Fruit fly (Drosophila melanogaster) whole organism, embryonic: ENCODE data around the gene Cul6.

ENCODE experiments used
- Blimp-1 ChIP-seq: fragments of 200-800 bp; sonication (Bioruptor generic); optimal IDR thresholded peaks from 3 replicates; lab custom pipeline; 2018; ENCODE audit warnings: missing biosample characterization, missing genetic modification characterization, mild to moderate bottlenecking, moderate library complexity, missing genetic modification reagents
- CG10147 ChIP-seq: fragments of 200-800 bp; sonication (Bioruptor generic); optimal IDR thresholded peaks from 2 replicates; lab custom pipeline; 2019; ENCODE audit warnings: missing biosample characterization, mild to moderate bottlenecking, missing genetic modification characterization, moderate library complexity
- CG10321 ChIP-seq: fragments of 200-800 bp; sonication (Bioruptor generic); IDR thresholded peaks from 2 replicates; pipeline ENCODE4 v1.3.6; 2022; ENCODE audit warnings: missing biosample characterization, missing genetic modification characterization
- CG11093 ChIP-seq: fragments of 200-800 bp; sonication (Bioruptor generic); IDR thresholded peaks from 3 replicates; pipeline ENCODE4 v1.3.6; 2022; ENCODE audit warnings: missing biosample characterization, missing genetic modification characterization
- CG11456 ChIP-seq: fragments of 200-800 bp; sonication (Bioruptor generic); IDR thresholded peaks from 3 replicates; pipeline ENCODE4 v1.3.6; 2022; ENCODE audit warnings: missing biosample characterization, missing genetic modification characterization
- CG12769 ChIP-seq: fragments of 200-800 bp; sonication (Bioruptor generic); optimal IDR thresholded peaks from 2 replicates; lab custom pipeline; 2019; ENCODE audit warnings: missing biosample characterization, mild to moderate bottlenecking, missing genetic modification characterization, moderate library complexity
- CG13296 ChIP-seq: fragments of 200-800 bp; sonication (Bioruptor generic); optimal IDR thresholded peaks from 3 replicates; lab custom pipeline; 2018; ENCODE audit warnings: missing biosample characterization, mild to moderate bottlenecking, missing genetic modification characterization
- CG13424 ChIP-seq: fragments of 200-800 bp; sonication (Bioruptor generic); optimal IDR thresholded peaks from 2 replicates; lab custom pipeline; 2019; ENCODE audit warnings: missing biosample characterization, mild to moderate bottlenecking, missing genetic modification characterization, moderate library complexity
- CG13775 ChIP-seq: fragments of 200-800 bp; sonication (Bioruptor generic); optimal IDR thresholded peaks from 3 replicates; lab custom pipeline; 2017; ENCODE audit warnings: missing biosample characterization, mild to moderate bottlenecking, missing genetic modification characterization
- CG14667 ChIP-seq: fragments of 200-800 bp; sonication (Bioruptor generic); IDR thresholded peaks from 2 replicates; pipeline ENCODE4 v1.3.6; 2022; ENCODE audit warnings: missing biosample characterization, missing genetic modification characterization
- CG14860 ChIP-seq: fragments of 200-800 bp; sonication (Bioruptor generic); IDR thresholded peaks from 3 replicates; pipeline ENCODE4 v1.3.6; 2022; ENCODE audit warnings: missing biosample characterization, missing genetic modification characterization; ENCODE audit not compliant: partially characterized antibody
- CG17361 ChIP-seq: fragments of 200-800 bp; sonication (Bioruptor generic); IDR thresholded peaks from 3 replicates; pipeline ENCODE4 v1.3.6; 2022; ENCODE audit warnings: missing biosample characterization, missing genetic modification characterization
- CG18476 ChIP-seq: fragments of 200-800 bp; sonication (Bioruptor generic); optimal IDR thresholded peaks from 2 replicates; lab custom pipeline; 2016; ENCODE audit warnings: missing biosample characterization, mild to moderate bottlenecking, missing genetic modification characterization
- CG2116 ChIP-seq: fragments of 200-800 bp; sonication (Bioruptor generic); optimal IDR thresholded peaks from 3 replicates; lab custom pipeline; 2018; ENCODE audit warnings: missing biosample characterization, mild to moderate bottlenecking, missing genetic modification characterization
- CG31224 ChIP-seq: fragments of 200-800 bp; sonication (Bioruptor generic); IDR thresholded peaks from 2 replicates; pipeline ENCODE4 v1.3.6; 2022; ENCODE audit warnings: missing biosample characterization, missing genetic modification characterization
- CG31365 ChIP-seq: fragments of 200-800 bp; sonication (Bioruptor generic); optimal IDR thresholded peaks from 2 replicates; lab custom pipeline; 2018; ENCODE audit warnings: missing biosample characterization, mild to moderate bottlenecking, missing genetic modification characterization
- CG32772 ChIP-seq: fragments of 200-800 bp; sonication (Bioruptor generic); IDR thresholded peaks from 2 replicates; pipeline ENCODE4 v1.3.6; 2022; ENCODE audit warnings: missing biosample characterization, missing genetic modification characterization
- CG4360 ChIP-seq: fragments of 200-800 bp; sonication (Bioruptor generic); IDR thresholded peaks from 2 replicates; pipeline ENCODE4 v1.3.6; 2022; ENCODE audit warnings: missing biosample characterization, missing genetic modification characterization
- CG6175 ChIP-seq: fragments of 200-800 bp; sonication (Bioruptor generic); IDR thresholded peaks from 3 replicates; pipeline ENCODE4 v1.3.6; 2022; ENCODE audit warnings: missing biosample characterization, missing genetic modification characterization
- CG6689 ChIP-seq: fragments of 200-800 bp; sonication (Bioruptor generic); IDR thresholded peaks from 2 replicates; pipeline ENCODE4 v1.3.6; 2022; ENCODE audit warnings: missing biosample characterization, missing genetic modification characterization
- CG6813 ChIP-seq: fragments of 200-800 bp; sonication (Bioruptor generic); optimal IDR thresholded peaks from 2 replicates; lab custom pipeline; 2017; ENCODE audit warnings: missing biosample characterization, missing genetic modification characterization, mild to moderate bottlenecking, moderate library complexity, missing genetic modification reagents
- CG7372 ChIP-seq: fragments of 200-800 bp; sonication (Bioruptor generic); IDR thresholded peaks from 2 replicates; pipeline ENCODE4 v1.3.6; 2022; ENCODE audit warnings: missing biosample characterization, missing genetic modification characterization
- CG9437 ChIP-seq: fragments of 200-800 bp; sonication (Bioruptor generic); optimal IDR thresholded peaks from 2 replicates; lab custom pipeline; 2018; ENCODE audit warnings: missing biosample characterization, mild to moderate bottlenecking, missing genetic modification characterization
- CG9817 ChIP-seq: fragments of 200-800 bp; sonication (Bioruptor generic); optimal IDR thresholded peaks from 2 replicates; lab custom pipeline; 2018; ENCODE audit warnings: missing biosample characterization, mild to moderate bottlenecking, missing genetic modification characterization, moderate library complexity
- Dip3 ChIP-seq: fragments of 200-800 bp; sonication (Bioruptor generic); optimal IDR thresholded peaks from 3 replicates; lab custom pipeline; 2016; ENCODE audit warnings: missing biosample characterization, missing genetic modification characterization
- Dref ChIP-seq: fragments of 200-800 bp; sonication (Bioruptor generic); IDR thresholded peaks from 2 replicates; pipeline ENCODE4 v1.3.6; 2022; ENCODE audit warnings: missing biosample characterization, missing genetic modification characterization
- E2f2 ChIP-seq: fragments of 200-800 bp; sonication (Bioruptor generic); IDR thresholded peaks from 2 replicates; pipeline ENCODE4 v1.3.6; 2022; ENCODE audit warnings: missing biosample characterization, missing genetic modification characterization
- Hr51 ChIP-seq, 2 experiments: fragments of 200-800 bp; sonication (Bioruptor generic); optimal IDR thresholded peaks; 2 replicates in 1 of 2; 3 replicates in 1 of 2; lab custom pipeline; 2016 to 2018; ENCODE audit warnings: missing biosample characterization in 2 of 2, missing genetic modification characterization in 2 of 2, mild to moderate bottlenecking in 1 of 2, moderate library complexity in 1 of 2
- Jarid2 ChIP-seq: fragments of 200-800 bp; sonication (Bioruptor generic); optimal IDR thresholded peaks from 3 replicates; lab custom pipeline; 2017; ENCODE audit warnings: mild to moderate bottlenecking, missing biosample characterization, missing genetic modification reagents, missing genetic modification characterization
- Meics ChIP-seq: fragments of 200-800 bp; sonication (Bioruptor generic); optimal IDR thresholded peaks from 2 replicates; lab custom pipeline; 2017; ENCODE audit warnings: missing biosample characterization, mild to moderate bottlenecking, missing genetic modification characterization
- Nf-YA ChIP-seq: fragments of 200-800 bp; sonication (Bioruptor generic); IDR thresholded peaks from 2 replicates; pipeline ENCODE4 v1.3.6; 2022; ENCODE audit warnings: missing biosample characterization, missing genetic modification characterization
- Nf-YC ChIP-seq: fragments of 200-800 bp; optimal IDR thresholded peaks from 3 replicates; lab custom pipeline; 2019; ENCODE audit warnings: missing biosample characterization, mild to moderate bottlenecking, missing genetic modification characterization, moderate library complexity
- Ssrp ChIP-seq: fragments of 200-800 bp; sonication (Bioruptor generic); optimal IDR thresholded peaks from 2 replicates; lab custom pipeline; 2018; ENCODE audit warnings: missing biosample characterization, mild to moderate bottlenecking, missing genetic modification characterization, moderate library complexity
- Tbp ChIP-seq: fragments of >200 bp; optimal IDR thresholded peaks from 2 replicates; lab custom pipeline; 2018; ENCODE audit warnings: missing biosample characterization, missing genetic modification characterization
- Xrp1 ChIP-seq: fragments of 200-800 bp; sonication (Bioruptor generic); IDR thresholded peaks from 2 replicates; pipeline ENCODE4 v1.3.6; 2022; ENCODE audit warnings: missing biosample characterization, missing genetic modification characterization
- ap ChIP-seq: fragments of 200-800 bp; sonication (Bioruptor generic); IDR thresholded peaks from 2 replicates; pipeline ENCODE4 v1.3.6; 2022; ENCODE audit warnings: missing biosample characterization, missing genetic modification characterization
- bigmax ChIP-seq: fragments of 200-800 bp; sonication (Bioruptor generic); optimal IDR thresholded peaks from 2 replicates; lab custom pipeline; 2018; ENCODE audit warnings: missing biosample characterization, mild to moderate bottlenecking, missing genetic modification characterization
- caup ChIP-seq: fragments of 200-800 bp; sonication (Bioruptor generic); optimal IDR thresholded peaks from 3 replicates; lab custom pipeline; 2017; ENCODE audit warnings: missing biosample characterization, mild to moderate bottlenecking, missing genetic modification characterization, moderate library complexity; ENCODE audit not compliant: severe bottlenecking
- fd96Cb ChIP-seq: fragments of 200-800 bp; sonication (Bioruptor generic); optimal IDR thresholded peaks from 2 replicates; lab custom pipeline; 2018; ENCODE audit warnings: missing biosample characterization, mild to moderate bottlenecking, missing genetic modification characterization, moderate library complexity
- hb ChIP-seq: fragments of 200-800 bp; sonication (Bioruptor generic); IDR thresholded peaks from 3 replicates; pipeline ENCODE4 v1.3.6; 2022; ENCODE audit warnings: missing biosample characterization, missing genetic modification characterization; ENCODE audit not compliant: partially characterized antibody
- jigr1 ChIP-seq: fragments of 200-800 bp; sonication (Bioruptor generic); IDR thresholded peaks from 3 replicates; pipeline ENCODE4 v1.3.6; 2022; ENCODE audit warnings: missing biosample characterization, missing genetic modification characterization
- org-1 ChIP-seq: fragments of 200-800 bp; sonication (Bioruptor generic); optimal IDR thresholded peaks from 2 replicates; lab custom pipeline; 2017; ENCODE audit warnings: missing biosample characterization, missing genetic modification characterization
- repo ChIP-seq: fragments of 200-800 bp; sonication (Bioruptor generic); optimal IDR thresholded peaks from 2 replicates; lab custom pipeline; 2016; ENCODE audit warnings: missing biosample characterization, missing genetic modification characterization
- ssp ChIP-seq: fragments of 200-800 bp; sonication (Bioruptor generic); IDR thresholded peaks from 2 replicates; pipeline ENCODE4 v1.3.6; 2022; ENCODE audit warnings: missing biosample characterization, missing genetic modification characterization
- tin ChIP-seq: fragments of 200-800 bp; sonication (Bioruptor generic); optimal IDR thresholded peaks from 3 replicates; lab custom pipeline; 2016; ENCODE audit warnings: missing biosample characterization, missing genetic modification characterization
- tio ChIP-seq: fragments of 200-800 bp; sonication (Bioruptor generic); optimal IDR thresholded peaks from 2 replicates; lab custom pipeline; 2017; ENCODE audit warnings: missing biosample characterization, missing genetic modification characterization, inconsistent platforms
- ttk ChIP-seq: fragments of 200-800 bp; sonication (Bioruptor generic); IDR thresholded peaks from 2 replicates; pipeline ENCODE4 v2.1.2; 2022; ENCODE audit warnings: missing biosample characterization, missing genetic modification characterization
- tx ChIP-seq: fragments of 200-800 bp; sonication (Bioruptor generic); optimal IDR thresholded peaks from 2 replicates; lab custom pipeline; 2016; ENCODE audit warnings: missing biosample characterization, missing genetic modification characterization
- wor ChIP-seq: fragments of 200-800 bp; sonication (Bioruptor generic); IDR thresholded peaks from 2 replicates; pipeline ENCODE4 v1.3.6; 2022; ENCODE audit warnings: missing biosample characterization, missing genetic modification characterization

Gene Cul6

DNA sequence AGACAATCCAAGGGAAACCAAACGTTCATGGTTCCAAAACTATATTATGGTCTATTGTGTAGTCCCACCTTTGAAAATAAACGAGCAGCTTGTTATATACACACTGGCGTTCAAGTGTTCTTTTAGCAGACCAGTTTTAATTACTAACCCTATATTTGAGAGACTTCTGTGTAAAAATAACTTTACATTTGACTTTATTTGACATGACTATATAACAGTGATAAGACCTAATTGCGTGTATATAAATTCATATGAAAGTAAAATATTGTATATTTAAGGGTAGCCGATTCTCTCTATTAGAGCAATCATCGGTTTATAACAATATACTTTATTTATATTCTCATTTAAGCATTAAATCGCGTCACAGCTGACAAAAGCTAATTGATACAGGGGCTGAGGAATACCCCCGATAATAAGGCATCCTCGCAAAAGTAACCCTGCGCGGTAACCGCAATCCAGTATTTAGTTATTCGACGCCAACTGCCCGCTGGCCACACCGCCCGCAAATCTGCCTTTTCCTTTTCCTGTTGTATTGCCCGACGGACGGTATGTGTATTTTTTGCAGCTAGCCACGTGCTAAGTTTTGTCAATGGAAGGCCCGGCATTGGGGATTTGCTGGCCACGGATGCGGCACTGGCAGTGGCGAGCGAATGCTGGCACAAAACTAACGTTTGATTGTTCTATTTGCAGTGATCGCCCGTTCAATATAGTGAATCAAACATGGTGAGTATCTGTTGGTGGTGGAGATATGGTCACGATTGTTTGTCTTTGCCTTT lies 30.0 kb upstream of the Cul6 start, which contains the start of gene RpS4 (continued):
- TF ChIP-seq CG13775 (peak; percentile 91), CG10147 (GFP tag; lab: Kevin White, UChicago) (peak; percentile 77), ssp (peak; percentile 91), Dip3 (peak; percentile 75), org-1 (GFP tag; lab: Kevin White, UChicago) (peak; percentile 90), Ssrp (tag; lab: Kevin White, UChicago) (peak; percentile 42), CG9437 (peak; percentile 75), caup (peak; percentile 98), tx (peak; percentile 36), Blimp-1 (GFP tag; lab: Kevin White, UChicago) (peak; percentile 50), CG6813 (GFP tag; lab: Kevin White, UChicago) (peak; percentile 97), Meics (GFP tag; lab: Kevin White, UChicago) (peak; percentile 96), repo (peak; percentile 81), Tbp (GFP tag; lab: Kevin White, UChicago) (peak; percentile 70), tio (GFP tag; lab: Kevin White, UChicago) (no peak), Dref (peak; percentile 58), hb (GFP tag; lab: Robert Waterston, UW) (no peak), ttk (GFP tag; lab: Robert Waterston, UW) (peak; percentile 76), CG10321 (GFP tag; lab: Robert Waterston, UW) (peak; percentile 69; the same call in 1 of the 2 replicates), tin (GFP tag; lab: Kevin White, UChicago) (peak; percentile 77), CG7372 (GFP tag; lab: Robert Waterston, UW) (peak; percentile 73), CG4360 (GFP tag; lab: Robert Waterston, UW) (peak; percentile 56), Nf-YC (tag; lab: Kevin White, UChicago) (peak; percentile 70), CG12769 (tag; lab: Kevin White, UChicago) (peak; percentile 86), CG6175 (GFP tag; lab: Robert Waterston, UW) (peak; percentile 77), CG31224 (GFP tag; lab: Robert Waterston, UW) (peak; percentile 64; the same call in 1 of the 2 replicates), E2f2 (GFP tag; lab: Robert Waterston, UW) (peak; percentile 37), wor (no peak), CG11456 (GFP tag; lab: Robert Waterston, UW) (peak; percentile 95), CG14667 (GFP tag; lab: Robert Waterston, UW) (no peak), CG18476 (GFP tag; lab: Kevin White, UChicago) (peak; percentile 53), CG2116 (GFP tag; lab: Kevin White, UChicago) (peak; percentile 98), CG32772 (peak; percentile 70), Nf-YA (GFP tag; lab: Robert Waterston, UW) (peak; percentile 74), CG11093 (GFP tag; lab: Robert Waterston, UW) (peak; percentile 49; the same call in 2 of the 3 replicates), CG17361 (GFP tag; lab: Robert Waterston, UW) (peak; percentile 89), jigr1 (GFP tag; lab: Robert Waterston, UW) (peak; percentile 63; the same call in 1 of the 3 replicates), Jarid2 (peak; percentile 84), CG14860 (GFP tag; lab: Robert Waterston, UW) (no peak), fd96Cb (tag; lab: Kevin White, UChicago) (peak; percentile 54), bigmax (GFP tag; lab: Kevin White, UChicago) (peak; percentile 87), ap (peak; percentile 69), CG13424 (tag; lab: Kevin White, UChicago) (peak; percentile 57), CG6689 (GFP tag; lab: Robert Waterston, UW) (peak; percentile 65), Xrp1 (peak; percentile 36; the same call in 1 of the 2 replicates), Hr51 (GFP tag; optimal IDR thresholded peaks at IDR 0.05; lab: Kevin White, UChicago) (peak; percentile 77 to 78), CG31365 (tag; lab: Kevin White, UChicago) (peak; percentile 89), CG13296 (GFP tag; lab: Kevin White, UChicago) (peak; percentile 96), CG9817 (tag; lab: Kevin White, UChicago) (peak; percentile 81)
